Worm (Caenorhabditis elegans): ENCODE measurements around the gene R08D7.5.
"Not testable (repeated sequence)": the region's sequence is repeated elsewhere in the genome, so short reads cannot be mapped to it uniquely, and the experiment has no call there.

Gene R08D7.5

DNA sequence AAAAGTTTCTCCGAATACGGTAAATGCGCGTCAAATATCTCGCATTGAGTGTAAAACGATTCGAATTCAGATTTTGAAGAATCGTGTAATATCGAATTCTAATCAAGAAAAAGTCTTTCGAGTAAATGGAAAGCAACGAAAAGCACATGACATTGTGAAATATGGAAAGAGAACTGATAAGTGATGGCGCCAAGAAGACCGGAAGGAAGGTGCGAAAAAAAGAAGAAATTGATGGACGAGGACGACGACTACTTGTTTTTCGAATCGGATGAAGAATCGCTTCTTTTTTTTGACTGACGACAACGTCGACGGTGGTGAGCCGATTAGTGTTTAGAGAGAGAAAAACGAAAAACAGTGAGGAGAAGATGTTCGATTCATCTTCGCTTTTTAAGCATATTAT, 12.0 kb downstream of the R08D7.5 start:
- TF ChIP-seq W03F9.2 (tag; optimal IDR thresholded peaks at IDR 0.05) (no peak), dao-5 (tag; optimal IDR thresholded peaks at IDR 0.05) (no peak), him-1 (tag; optimal IDR thresholded peaks at IDR 0.05) (no peak)

DNA sequence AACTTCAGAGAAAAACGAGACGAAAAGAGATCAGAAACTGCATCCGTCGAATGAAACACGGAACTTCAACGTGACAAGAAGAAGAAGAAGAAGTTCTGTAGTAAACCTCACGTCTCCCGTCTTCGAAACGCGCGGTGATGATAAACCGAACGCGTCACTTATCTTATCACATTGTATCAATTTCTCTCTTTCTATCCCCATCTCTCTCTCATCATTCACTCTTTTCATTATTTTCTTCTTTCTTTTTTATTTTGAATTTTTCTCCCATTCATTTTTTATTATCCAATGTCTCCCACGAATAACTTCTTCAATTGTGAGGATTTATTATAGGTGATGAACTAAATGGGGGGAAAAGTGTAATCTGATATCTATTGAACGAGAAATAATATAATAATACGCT, 12.9 kb downstream of the R08D7.5 start:
- TF ChIP-seq dao-5 (tag; optimal IDR thresholded peaks at IDR 0.05) (no peak), W03F9.2 (tag; optimal IDR thresholded peaks at IDR 0.05) (peak; percentile 33)

ce11 chrIII:8988061-8988460, 14.1 kb downstream of the R08D7.5 start:
- TF ChIP-seq dao-5 (tag; optimal IDR thresholded peaks at IDR 0.05) (no peak), him-1 (tag; optimal IDR thresholded peaks at IDR 0.05) (no peak), W03F9.2 (tag; optimal IDR thresholded peaks at IDR 0.05) (no peak)

DNA sequence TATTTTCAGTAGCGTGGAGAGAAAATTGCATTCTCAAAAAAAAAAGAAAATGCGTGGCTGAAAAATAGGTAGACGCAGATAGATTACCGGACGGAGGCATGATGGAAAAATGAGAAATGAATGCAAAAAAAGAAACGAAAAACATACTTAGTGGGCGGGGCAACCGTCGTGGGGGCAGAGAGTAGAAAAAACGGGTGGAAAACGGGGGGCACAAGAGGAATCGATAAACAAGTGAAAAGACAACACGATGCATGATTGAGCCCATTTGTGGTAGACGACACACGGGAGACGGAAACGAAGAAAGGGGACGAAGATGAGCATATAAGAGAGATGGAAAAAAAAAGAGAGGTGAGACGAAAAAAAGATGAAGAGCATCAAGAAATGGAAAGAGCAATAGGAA, 14.6 kb downstream of the R08D7.5 start:
- TF ChIP-seq dao-5 (tag; optimal IDR thresholded peaks at IDR 0.05) (no peak), W03F9.2 (tag; optimal IDR thresholded peaks at IDR 0.05) (no peak), him-1 (tag; optimal IDR thresholded peaks at IDR 0.05) (no peak)

DNA sequence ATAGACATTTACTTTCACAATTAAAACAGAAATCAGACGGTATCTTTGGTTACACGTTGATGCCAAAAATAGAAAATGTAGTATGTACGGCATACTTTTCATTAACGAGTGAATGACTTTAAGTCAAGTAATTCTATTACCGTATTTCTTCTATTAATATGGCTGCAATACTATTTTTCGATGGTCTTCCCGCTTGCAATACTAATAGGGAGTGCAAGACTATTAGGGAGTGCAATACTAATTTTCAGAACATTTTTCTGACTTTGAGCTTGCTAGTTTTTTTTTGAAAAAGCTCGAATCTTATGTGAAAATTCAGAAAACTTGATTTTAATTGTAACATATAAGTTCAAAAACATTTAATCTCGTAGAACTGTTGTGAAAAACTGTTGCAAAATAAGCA, 15.8 kb downstream of the R08D7.5 start, which contains the start of gene R08D7.7:
R08D7.7 (plus strand) TSS at position 301 of the 400 bp plus-strand sequence.
- not testable (repeated sequence) for TF ChIP-seq dao-5, him-1, W03F9.2 (tag; optimal IDR thresholded peaks at IDR 0.05)

DNA sequence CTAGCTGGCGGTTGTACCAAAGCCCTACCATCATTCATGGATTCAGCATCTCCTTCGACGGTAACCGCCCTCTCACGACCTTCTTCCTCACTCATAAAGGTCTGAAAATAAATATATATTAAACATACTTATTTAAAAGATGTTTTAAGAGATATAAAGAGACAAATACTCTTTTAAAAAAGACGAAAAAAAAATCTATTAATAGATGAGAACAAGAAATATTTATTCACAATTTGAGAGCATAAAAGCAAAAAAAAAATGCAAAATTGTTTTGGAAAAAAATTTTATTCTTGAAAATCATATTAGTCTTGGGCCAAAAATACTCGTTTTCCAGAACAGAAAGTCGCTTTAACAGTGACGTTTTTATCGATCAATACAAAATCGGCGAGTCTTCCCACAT, 22.8 kb downstream of the R08D7.5 start, which contains the start of gene skat-1:
skat-1 (minus strand) TSS at position 101 of the 400 bp plus-strand sequence.
- TF ChIP-seq dao-5 (tag; optimal IDR thresholded peaks at IDR 0.05) (no peak), him-1 (tag; optimal IDR thresholded peaks at IDR 0.05) (no peak), W03F9.2 (tag; optimal IDR thresholded peaks at IDR 0.05) (no peak)

DNA sequence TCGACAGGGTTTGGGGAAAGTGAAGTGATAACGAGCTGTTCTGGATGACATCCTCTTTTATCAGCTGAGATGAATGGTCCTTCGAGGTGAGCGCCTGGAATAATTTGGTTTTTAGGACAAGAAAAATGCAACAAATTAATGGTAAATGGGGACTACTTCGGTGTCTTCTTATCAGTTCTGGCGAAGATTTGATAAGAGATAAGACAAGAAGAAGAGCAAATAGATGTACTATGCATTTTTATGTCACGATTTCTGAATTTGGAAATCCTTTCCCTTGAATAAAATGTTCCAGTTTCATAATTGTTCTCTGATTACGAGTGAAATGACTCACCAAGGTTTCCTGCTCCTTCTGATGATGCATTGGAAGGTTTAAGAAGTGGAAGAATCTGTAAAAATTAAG, 23.9 kb downstream of the R08D7.5 start:
- no peak for TF ChIP-seq W03F9.2 (tag; optimal IDR thresholded peaks at IDR 0.05)
- no peak for TF ChIP-seq him-1 (tag; optimal IDR thresholded peaks at IDR 0.05)

DNA sequence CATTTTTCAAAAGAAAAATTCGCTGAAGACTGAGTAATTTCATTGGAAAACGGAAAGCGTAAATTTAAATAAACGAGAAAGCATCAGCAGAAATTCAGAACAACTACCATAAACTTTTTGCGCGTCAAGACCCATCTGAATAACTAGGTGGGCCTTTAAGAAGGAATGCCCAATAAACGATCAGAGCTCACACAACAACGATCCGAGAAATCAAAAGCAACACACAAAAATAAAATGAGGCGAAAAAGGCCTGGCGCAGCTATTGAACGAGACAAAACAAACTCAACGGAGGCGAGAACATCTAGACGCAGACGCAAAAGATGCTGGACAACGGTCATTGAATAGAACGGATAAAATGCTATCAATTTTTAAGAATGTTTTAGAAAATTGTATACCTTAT, 25.0 kb downstream of the R08D7.5 start:
- TF ChIP-seq W03F9.2 (tag; optimal IDR thresholded peaks at IDR 0.05) (no peak), him-1 (tag; optimal IDR thresholded peaks at IDR 0.05) (no peak), dao-5 (tag; optimal IDR thresholded peaks at IDR 0.05) (no peak)

ce11 chrIII:8999508-8999907, 25.6 kb downstream of the R08D7.5 start, which contains the start of gene F59B2.3:
F59B2.3 (minus strand) TSS chrIII:8999766.
- TF ChIP-seq him-1 (tag; optimal IDR thresholded peaks at IDR 0.05) (no peak), W03F9.2 (tag; optimal IDR thresholded peaks at IDR 0.05) (no peak), dao-5 (tag; optimal IDR thresholded peaks at IDR 0.05) (no peak)

DNA sequence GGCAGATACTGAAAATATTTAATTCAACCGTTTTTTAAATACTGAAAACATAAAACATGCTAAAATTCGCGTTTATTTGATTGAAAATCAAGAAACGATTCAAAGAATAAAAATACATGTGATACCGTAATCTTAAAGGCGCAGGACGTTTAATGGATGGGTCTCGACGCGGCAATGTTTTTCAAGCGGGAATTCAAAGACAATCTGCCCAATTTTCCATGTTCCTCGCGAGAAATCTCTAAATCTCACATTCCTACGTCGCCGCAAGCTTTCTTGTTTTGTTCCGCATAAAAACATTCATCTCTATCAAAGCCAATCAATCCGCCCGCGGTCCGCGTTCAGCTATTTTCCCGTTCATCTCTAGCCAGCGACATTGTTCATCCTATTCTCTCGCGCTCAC, 27.6 kb downstream of the R08D7.5 start:
- no peak for TF ChIP-seq dao-5 (tag; optimal IDR thresholded peaks at IDR 0.05)
- TF ChIP-seq him-1 (tag; optimal IDR thresholded peaks at IDR 0.05): no peak
- TF ChIP-seq W03F9.2 (tag; optimal IDR thresholded peaks at IDR 0.05): peak; percentile 22

ce11 chrIII:9001899-9002298, 28.0 kb downstream of the R08D7.5 start, which contains the start of gene rpn-6.2:
rpn-6.2 (minus strand) TSS chrIII:9001999.
- no peak for TF ChIP-seq dao-5 (tag; optimal IDR thresholded peaks at IDR 0.05)
- TF ChIP-seq him-1 (tag; optimal IDR thresholded peaks at IDR 0.05): no peak
- no peak for TF ChIP-seq W03F9.2 (tag; optimal IDR thresholded peaks at IDR 0.05)

ce11 chrIII:9002545-9002944, 28.6 kb downstream of the R08D7.5 start, which contains the start of the genes F59B2.15 and zif-1:
F59B2.15 (minus strand) TSS chrIII:9002645.
zif-1 (plus strand) TSS chrIII:9002779.
- no peak for TF ChIP-seq W03F9.2 (tag; optimal IDR thresholded peaks at IDR 0.05)
- TF ChIP-seq him-1 (tag; optimal IDR thresholded peaks at IDR 0.05): no peak
- TF ChIP-seq dao-5 (tag; optimal IDR thresholded peaks at IDR 0.05): no peak

DNA sequence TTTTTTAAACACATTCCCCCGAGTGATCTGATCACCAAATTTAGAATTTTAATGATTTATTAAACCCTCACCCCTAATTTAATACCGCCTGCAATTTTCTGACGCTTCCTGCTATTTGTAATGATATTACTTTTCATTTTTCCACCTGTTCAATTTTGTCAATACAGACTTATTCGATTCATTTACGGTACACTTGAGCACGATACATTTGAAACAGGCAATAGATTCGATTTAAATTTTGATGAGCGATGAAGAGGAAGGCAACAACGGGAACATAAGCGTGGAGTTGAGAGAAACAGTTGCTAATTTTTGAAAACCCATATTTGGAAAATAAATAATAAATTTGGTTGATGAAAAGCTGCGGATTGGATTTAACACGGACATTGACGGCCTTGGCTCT, 30.7 kb downstream of the R08D7.5 start:
- TF ChIP-seq dao-5 (tag; optimal IDR thresholded peaks at IDR 0.05) (no peak), W03F9.2 (tag; optimal IDR thresholded peaks at IDR 0.05) (no peak), him-1 (tag; optimal IDR thresholded peaks at IDR 0.05) (no peak)

- TF ChIP-seq W03F9.2, dao-5, him-1 (tag; optimal IDR thresholded peaks at IDR 0.05): not testable (repeated sequence)
Observed at ce11 chrIII:9005905-9006372, 32.0 kb downstream of the R08D7.5 start, which contains the start of gene rab-6.1. rab-6.1 (minus strand) TSS chrIII:9005955.

ce11 chrIII:9007183-9007582, 33.3 kb downstream of the R08D7.5 start:
- TF ChIP-seq him-1 (tag; optimal IDR thresholded peaks at IDR 0.05): no peak
- TF ChIP-seq W03F9.2 (tag; optimal IDR thresholded peaks at IDR 0.05): no peak
- no peak for TF ChIP-seq dao-5 (tag; optimal IDR thresholded peaks at IDR 0.05)

Measured in whole organism, L4/young adult.